Worm (Caenorhabditis elegans) whole organism, late embryonic: ENCODE data around the gene Y105C5A.9.

Experiments used
- C38D4.7 ChIP-seq: fragments of 200-800 bp; sonication (Bioruptor generic); optimal IDR thresholded peaks from 2 replicates; lab custom pipeline; 2018; ENCODE audit warnings: mild to moderate bottlenecking, missing genetic modification characterization, moderate library complexity, missing compliant biosample characterization
- ama-1 ChIP-seq: fragments of 150-350 bp; optimal IDR thresholded peaks from 2 replicates; lab custom pipeline; 2014
- fkh-10 ChIP-seq: fragments of 150-350 bp; optimal IDR thresholded peaks from 2 replicates; lab custom pipeline; 2014; ENCODE audit warnings: missing biosample characterization, missing genetic modification reagents, missing genetic modification characterization

ce11 chrIV:15640852-15641251 is 9.5 kb downstream of the Y105C5A.9 start, which contains the start of gene Y105C5A.13:
- TF ChIP-seq C38D4.7 (GFP tag; lab: Kevin White, UChicago) (no peak), fkh-10 (GFP tag; lab: Kevin White, UChicago) (no peak), ama-1 (no peak)
